Fruit fly (Drosophila melanogaster) whole organism, embryonic: ENCODE measurements around the gene CG43895.

Source experiments
- Awh ChIP-seq: fragments of 200-800 bp; sonication (Bioruptor generic); IDR thresholded peaks from 2 replicates; pipeline ENCODE4, ENCODE4 v1.3.6; 2022; ENCODE audit warnings: missing biosample characterization, missing genetic modification characterization
- CG1024 ChIP-seq: fragments of 200-800 bp; sonication (Bioruptor generic); IDR thresholded peaks from 2 replicates; pipeline ENCODE4 v1.3.6; 2022; ENCODE audit warnings: missing biosample characterization, missing genetic modification characterization
- CG10321 ChIP-seq: fragments of 200-800 bp; sonication (Bioruptor generic); IDR thresholded peaks from 2 replicates; pipeline ENCODE4 v1.3.6; 2022; ENCODE audit warnings: missing biosample characterization, missing genetic modification characterization
- CG11695 ChIP-seq: fragments of 200-800 bp; sonication (Bioruptor generic); IDR thresholded peaks from 3 replicates; pipeline ENCODE4 v1.3.6; 2022; ENCODE audit warnings: missing biosample characterization, missing genetic modification characterization
- CG12219 ChIP-seq: fragments of 200-800 bp; sonication (Bioruptor generic); optimal IDR thresholded peaks from 3 replicates; lab custom pipeline; 2018; ENCODE audit warnings: missing biosample characterization, mild to moderate bottlenecking, missing genetic modification characterization
- CG12659 ChIP-seq: fragments of 200-800 bp; sonication (Bioruptor generic); optimal IDR thresholded peaks from 3 replicates; lab custom pipeline; 2017; ENCODE audit warnings: mild to moderate bottlenecking, missing biosample characterization, missing genetic modification reagents, missing genetic modification characterization
- CG13424 ChIP-seq: fragments of 200-800 bp; sonication (Bioruptor generic); optimal IDR thresholded peaks from 2 replicates; lab custom pipeline; 2019; ENCODE audit warnings: missing biosample characterization, mild to moderate bottlenecking, missing genetic modification characterization, moderate library complexity
- CG13894 ChIP-seq: fragments of 200-800 bp; sonication (Bioruptor generic); optimal IDR thresholded peaks from 3 replicates; lab custom pipeline; 2018; ENCODE audit warnings: missing biosample characterization, mild to moderate bottlenecking, missing genetic modification characterization, moderate library complexity
- CG14050 ChIP-seq: fragments of 200-800 bp; sonication (Bioruptor generic); IDR thresholded peaks from 3 replicates; pipeline ENCODE4 v1.3.6; 2022; ENCODE audit warnings: missing biosample characterization, missing genetic modification characterization
- CG15514 ChIP-seq: fragments of 200-800 bp; sonication (Bioruptor generic); optimal IDR thresholded peaks from 3 replicates; lab custom pipeline; 2017; ENCODE audit warnings: missing biosample characterization, missing genetic modification characterization, mild to moderate bottlenecking, moderate library complexity, missing genetic modification reagents
- CG17328 ChIP-seq: fragments of 200-800 bp; sonication (Bioruptor generic); IDR thresholded peaks from 2 replicates; pipeline ENCODE4 v1.3.6; 2022; ENCODE audit warnings: missing biosample characterization, missing genetic modification characterization
- CG17829 ChIP-seq: fragments of 200-800 bp; optimal IDR thresholded peaks from 2 replicates; lab custom pipeline; 2019; ENCODE audit warnings: missing biosample characterization, mild to moderate bottlenecking, missing genetic modification characterization, moderate library complexity
- CG2199 ChIP-seq: fragments of 200-800 bp; sonication (Bioruptor generic); IDR thresholded peaks from 3 replicates; pipeline ENCODE4 v1.3.6; 2022; ENCODE audit warnings: missing biosample characterization, missing genetic modification characterization
- CG2875 ChIP-seq: fragments of 200-800 bp; sonication (Bioruptor generic); optimal IDR thresholded peaks from 2 replicates; lab custom pipeline; 2017; ENCODE audit warnings: missing biosample characterization, mild to moderate bottlenecking, missing genetic modification characterization, missing genetic modification reagents
- CG2889 ChIP-seq: fragments of 200-800 bp; sonication (Bioruptor generic); IDR thresholded peaks from 3 replicates; pipeline ENCODE4 v1.3.6; 2022; ENCODE audit warnings: missing biosample characterization, missing genetic modification characterization
- CG34422 ChIP-seq: fragments of 200-800 bp; sonication (Bioruptor generic); IDR thresholded peaks from 3 replicates; pipeline ENCODE4 v1.3.6; 2022; ENCODE audit warnings: missing biosample characterization, missing genetic modification characterization
- CG6254 ChIP-seq: fragments of 200-800 bp; sonication (Bioruptor generic); optimal IDR thresholded peaks from 3 replicates; lab custom pipeline; 2017; ENCODE audit warnings: mild to moderate bottlenecking, missing biosample characterization, missing genetic modification reagents, missing genetic modification characterization
- CG6683 ChIP-seq: fragments of 200-800 bp; sonication (Bioruptor generic); optimal IDR thresholded peaks from 2 replicates; lab custom pipeline; 2017; ENCODE audit warnings: missing biosample characterization, mild to moderate bottlenecking, missing genetic modification characterization, missing genetic modification reagents
- CG6813 ChIP-seq: fragments of 200-800 bp; sonication (Bioruptor generic); optimal IDR thresholded peaks from 2 replicates; lab custom pipeline; 2017; ENCODE audit warnings: missing biosample characterization, missing genetic modification characterization, mild to moderate bottlenecking, moderate library complexity, missing genetic modification reagents
- CG7987 ChIP-seq: fragments of 200-800 bp; sonication (Bioruptor generic); optimal IDR thresholded peaks from 2 replicates; lab custom pipeline; 2018; ENCODE audit warnings: missing biosample characterization, mild to moderate bottlenecking, missing genetic modification characterization, moderate library complexity
- CG8281 ChIP-seq: fragments of 200-800 bp; sonication (Bioruptor generic); optimal IDR thresholded peaks from 2 replicates; lab custom pipeline; 2018; ENCODE audit warnings: missing biosample characterization, mild to moderate bottlenecking, missing genetic modification characterization, moderate library complexity
- CG8388 ChIP-seq: fragments of 200-800 bp; sonication (Bioruptor generic); optimal IDR thresholded peaks from 2 replicates; lab custom pipeline; 2019; ENCODE audit warnings: missing biosample characterization, mild to moderate bottlenecking, missing genetic modification characterization, moderate library complexity
- CG9932 ChIP-seq: fragments of 200-800 bp; sonication (Bioruptor generic); IDR thresholded peaks from 2 replicates; pipeline ENCODE4 v1.3.6; 2022; ENCODE audit warnings: missing biosample characterization, missing genetic modification characterization
- Fer1 ChIP-seq: fragments of 200-800 bp; sonication (Bioruptor generic); optimal IDR thresholded peaks from 2 replicates; lab custom pipeline; 2017; ENCODE audit warnings: missing biosample characterization, mild to moderate bottlenecking, missing genetic modification characterization
- HLH54F ChIP-seq: fragments of 200-800 bp; sonication (Bioruptor generic); optimal IDR thresholded peaks from 3 replicates; lab custom pipeline; 2016; ENCODE audit warnings: missing biosample characterization, missing genetic modification characterization
- Hr3 ChIP-seq: fragments of 200-800 bp; sonication (Bioruptor generic); optimal IDR thresholded peaks from 3 replicates; lab custom pipeline; 2016; ENCODE audit warnings: missing biosample characterization, missing genetic modification characterization
- MTF-1 ChIP-seq: fragments of 200-800 bp; sonication (Bioruptor generic); optimal IDR thresholded peaks from 2 replicates; lab custom pipeline; 2018; ENCODE audit warnings: missing biosample characterization, mild to moderate bottlenecking, missing genetic modification characterization, borderline replicate concordance
- Nf-YC ChIP-seq: fragments of 200-800 bp; optimal IDR thresholded peaks from 3 replicates; lab custom pipeline; 2019; ENCODE audit warnings: missing biosample characterization, mild to moderate bottlenecking, missing genetic modification characterization, moderate library complexity
- Xbp1 ChIP-seq: fragments of 200-800 bp; sonication (Bioruptor generic); optimal IDR thresholded peaks from 3 replicates; lab custom pipeline; 2016; ENCODE audit warnings: missing biosample characterization, mild to moderate bottlenecking, missing genetic modification characterization
- ap ChIP-seq: fragments of 200-800 bp; sonication (Bioruptor generic); IDR thresholded peaks from 2 replicates; pipeline ENCODE4 v1.3.6; 2022; ENCODE audit warnings: missing biosample characterization, missing genetic modification characterization
- ase ChIP-seq: fragments of 200-800 bp; sonication (Bioruptor generic); IDR thresholded peaks from 3 replicates; pipeline ENCODE4 v1.3.6; 2022; ENCODE audit warnings: missing biosample characterization, missing genetic modification characterization
- cas ChIP-seq: fragments of 200-800 bp; sonication (Bioruptor generic); IDR thresholded peaks from 2 replicates; pipeline ENCODE4 v1.3.6; 2022; ENCODE audit warnings: missing biosample characterization, missing genetic modification characterization
- chn ChIP-seq: fragments of 200-800 bp; sonication (Bioruptor generic); optimal IDR thresholded peaks from 2 replicates; lab custom pipeline; 2016; ENCODE audit warnings: missing biosample characterization, missing genetic modification characterization
- fd96Cb ChIP-seq: fragments of 200-800 bp; sonication (Bioruptor generic); optimal IDR thresholded peaks from 2 replicates; lab custom pipeline; 2018; ENCODE audit warnings: missing biosample characterization, mild to moderate bottlenecking, missing genetic modification characterization, moderate library complexity
- gem ChIP-seq: fragments of 200-800 bp; sonication (Bioruptor generic); optimal IDR thresholded peaks from 2 replicates; lab custom pipeline; 2019; ENCODE audit warnings: missing biosample characterization, mild to moderate bottlenecking, missing genetic modification characterization, moderate library complexity
- h ChIP-seq: fragments of >200 bp; optimal IDR thresholded peaks from 2 replicates; lab custom pipeline; 2017
- hth ChIP-seq: fragments of >200 bp; optimal IDR thresholded peaks from 2 replicates; lab custom pipeline; 2017; ENCODE audit warnings: inconsistent platforms
- oc ChIP-seq: fragments of 200-800 bp; sonication (Bioruptor generic); optimal IDR thresholded peaks from 2 replicates; lab custom pipeline; 2018; ENCODE audit warnings: missing biosample characterization, mild to moderate bottlenecking, missing genetic modification characterization, moderate library complexity
- otp ChIP-seq: fragments of 200-800 bp; sonication (Bioruptor generic); IDR thresholded peaks from 3 replicates; pipeline ENCODE4, ENCODE4 v1.3.6; 2022; ENCODE audit warnings: missing biosample characterization, missing genetic modification characterization
- pan ChIP-seq, 4 experiments: fragments of >200 bp in 3 of 4; fragments of 200-800 bp in 1 of 4; sonication (Bioruptor generic) in 1 of 4; optimal IDR thresholded peaks in 3 of 4; IDR thresholded peaks in 1 of 4; 2 replicates each; pipeline versions ENCODE4 v1.3.6 to Lab custom; 2017 to 2022; ENCODE audit warnings: missing biosample characterization in 2 of 4, missing genetic modification characterization in 2 of 4, mixed read lengths in 1 of 4
- schlank ChIP-seq: fragments of 200-800 bp; sonication (Bioruptor generic); optimal IDR thresholded peaks from 2 replicates; lab custom pipeline; 2018; ENCODE audit warnings: missing biosample characterization, mild to moderate bottlenecking, missing genetic modification characterization
- scrt ChIP-seq: fragments of 200-800 bp; sonication (Bioruptor generic); optimal IDR thresholded peaks from 2 replicates; lab custom pipeline; 2018; ENCODE audit warnings: missing biosample characterization, mild to moderate bottlenecking, missing genetic modification characterization, moderate library complexity
- sens ChIP-seq: fragments of 200-800 bp; sonication (Bioruptor generic); peaks from one replicate; lab custom pipeline; 2016; ENCODE audit warnings: missing biosample characterization, missing genetic modification characterization
- sens-2 ChIP-seq: fragments of 200-800 bp; sonication (Bioruptor generic); IDR thresholded peaks from 2 replicates; pipeline ENCODE4 v1.3.6; 2022; ENCODE audit warnings: missing biosample characterization, missing genetic modification characterization
- so ChIP-seq: fragments of 200-800 bp; sonication (Bioruptor generic); IDR thresholded peaks from 3 replicates; pipeline ENCODE4 v1.3.6; 2022; ENCODE audit warnings: missing biosample characterization, missing genetic modification characterization
- tap ChIP-seq: fragments of 200-800 bp; optimal IDR thresholded peaks from 3 replicates; lab custom pipeline; 2019; ENCODE audit warnings: missing biosample characterization, mild to moderate bottlenecking, missing genetic modification characterization, moderate library complexity
- tin ChIP-seq: fragments of 200-800 bp; sonication (Bioruptor generic); optimal IDR thresholded peaks from 3 replicates; lab custom pipeline; 2016; ENCODE audit warnings: missing biosample characterization, missing genetic modification characterization
- trem ChIP-seq: fragments of 200-800 bp; optimal IDR thresholded peaks from 3 replicates; lab custom pipeline; 2019; ENCODE audit warnings: missing biosample characterization, mild to moderate bottlenecking, missing genetic modification characterization, moderate library complexity
- wor ChIP-seq: fragments of 200-800 bp; sonication (Bioruptor generic); IDR thresholded peaks from 2 replicates; pipeline ENCODE4 v1.3.6; 2022; ENCODE audit warnings: missing biosample characterization, missing genetic modification characterization

CG43895 gene

dm6 chr3L:21808003-21808530 is 5.4 kb downstream of the CG43895 start (continued):
- TF ChIP-seq ase (GFP tag; lab: Robert Waterston, UW), result 0 out of 3 replicates have a peak, but pooled peaks have one; percentile 38
- TF ChIP-seq Fer1 (GFP tag; lab: Kevin White, UChicago), result no peak
- no peak for TF ChIP-seq scrt (GFP tag; lab: Kevin White, UChicago)
- TF ChIP-seq cas, result 0 out of 2 replicates have a peak, but pooled peaks have one; percentile 10
- TF ChIP-seq CG2889 (GFP tag; lab: Robert Waterston, UW), result no peak
- peak; percentile 43 for TF ChIP-seq CG2875 (GFP tag; lab: Kevin White, UChicago)
- peak; percentile 60 for TF ChIP-seq CG9932 (GFP tag; lab: Robert Waterston, UW)
- no peak for TF ChIP-seq CG6683
- TF ChIP-seq hth (lab: Kevin White, UChicago), result no peak
- TF ChIP-seq CG6254 (GFP tag; lab: Kevin White, UChicago), result peak; percentile 67
- TF ChIP-seq CG8281 (tag; lab: Kevin White, UChicago), result peak; percentile 30
- peak; percentile 2 for TF ChIP-seq CG6813 (GFP tag; lab: Kevin White, UChicago)
- TF ChIP-seq Awh, result peak; percentile 52; the same call in 1 of the 2 replicates
- TF ChIP-seq Nf-YC (tag; lab: Kevin White, UChicago), result peak; percentile 97
- peak; percentile 72; the same call in 1 of the 2 replicates for TF ChIP-seq CG17328 (GFP tag; lab: Robert Waterston, UW)
- peak; percentile 67 for TF ChIP-seq Xbp1 (GFP tag; lab: Kevin White, UChicago)
- TF ChIP-seq fd96Cb, result peak; percentile 67
- no peak; the same call in 1 of the 3 replicates for TF ChIP-seq CG11695
- TF ChIP-seq CG2199, result 0 out of 3 replicates have a peak, but pooled peaks have one; percentile 9
- peak; percentile 68 for TF ChIP-seq CG8388 (GFP tag; lab: Kevin White, UChicago)
- TF ChIP-seq sens (GFP tag; lab: Kevin White, UChicago), result peak; percentile 77
- peak; percentile 57; the same call in 1 of the 3 replicates for TF ChIP-seq otp (GFP tag; lab: Robert Waterston, UW)
- TF ChIP-seq gem (tag; lab: Kevin White, UChicago), result peak; percentile 87
- no peak for TF ChIP-seq schlank (tag; lab: Kevin White, UChicago)
- TF ChIP-seq wor, result peak; percentile 19; the same call in 1 of the 2 replicates
- peak; percentile 80 for TF ChIP-seq CG17829 (tag; lab: Kevin White, UChicago)
- TF ChIP-seq Hr3, result peak; percentile 61
- TF ChIP-seq ap, result 0 out of 2 replicates have a peak, but pooled peaks have one; percentile 29
- peak; percentile 58 for TF ChIP-seq CG12659
- TF ChIP-seq CG12219 (GFP tag; lab: Kevin White, UChicago), result peak; percentile 5
- TF ChIP-seq CG7987 (GFP tag; lab: Kevin White, UChicago), result no peak
- TF ChIP-seq sens-2, result 0 out of 2 replicates have a peak, but pooled peaks have one; percentile 53
- TF ChIP-seq MTF-1 (GFP tag; lab: Kevin White, UChicago), result peak; percentile 31
- peak; percentile 62 for TF ChIP-seq tin
- TF ChIP-seq CG13424, result peak; percentile 77
- peak; percentile 71 for TF ChIP-seq trem (tag; lab: Kevin White, UChicago)
- peak; percentile 60; the same call in 1 of the 2 replicates for TF ChIP-seq CG1024 (GFP tag; lab: Robert Waterston, UW)
- TF ChIP-seq oc (tag; lab: Kevin White, UChicago), result peak; percentile 71
- TF ChIP-seq CG34422 (GFP tag; lab: Robert Waterston, UW), result peak; percentile 68; the same call in 2 of the 3 replicates
- TF ChIP-seq h (lab: Kevin White, UChicago), result no peak
- peak; percentile 19 for TF ChIP-seq chn (GFP tag; lab: Kevin White, UChicago)
- TF ChIP-seq CG14050 (GFP tag; lab: Robert Waterston, UW), result peak; percentile 61
- no peak for TF ChIP-seq HLH54F (GFP tag; lab: Kevin White, UChicago)
- peak; percentile 11; the same call in 1 of the 2 replicates for TF ChIP-seq CG10321
- peak; percentile 60; the same call in 1 of the 3 replicates for TF ChIP-seq so (GFP tag; lab: Robert Waterston, UW)
- TF ChIP-seq CG15514, result no peak
- TF ChIP-seq tap (tag; lab: Kevin White, UChicago), result peak; percentile 48
- no peak for TF ChIP-seq CG13894 (tag; lab: Kevin White, UChicago)
- TF ChIP-seq pan (optimal IDR thresholded peaks at IDR 0.05; lab: Kevin White, UChicago), result no peak
- TF ChIP-seq pan (GFP tag; optimal IDR thresholded peaks at IDR 0.05 in 1 of 2, IDR thresholded peaks at IDR 0.05 in 1 of 2), result peak in 1 of 2 experiments; percentile 69
